Worm (Caenorhabditis elegans): ENCODE data around the gene C07G3.8.

ce11 chrV:3454620-3455019 is 47.3 kb downstream of the C07G3.8 start:
- no peak for TF ChIP-seq daf-19 (GFP tag; conservative IDR thresholded peaks at IDR 0.05)
- no peak for TF ChIP-seq jun-1 (tag; optimal IDR thresholded peaks at IDR 0.05)
- TF ChIP-seq ama-1 (optimal IDR thresholded peaks at IDR 0.05): no peak
- peak; percentile 37; the same call in 1 of the 2 replicates for TF ChIP-seq set-16 (GFP tag; IDR thresholded peaks at IDR 0.05)
- TF ChIP-seq ceh-82 (tag; optimal IDR thresholded peaks at IDR 0.05): no peak
- TF ChIP-seq arid-1 (GFP tag; conservative IDR thresholded peaks at IDR 0.05): no peak
- no peak for TF ChIP-seq php-3 (GFP tag; IDR thresholded peaks at IDR 0.05)
- TF ChIP-seq ZK337.2 (GFP tag; IDR thresholded peaks at IDR 0.05): no peak
- TF ChIP-seq pha-4 (GFP tag; IDR thresholded peaks at IDR 0.05): no peak
- no peak for TF ChIP-seq pha-4 (tag; optimal IDR thresholded peaks at IDR 0.05)
- TF ChIP-seq Y5F2A.4 (GFP tag; optimal IDR thresholded peaks at IDR 0.05): no peak
- no peak for TF ChIP-seq dmd-8 (GFP tag; IDR thresholded peaks at IDR 0.05)
- TF ChIP-seq lim-7 (GFP tag; IDR thresholded peaks at IDR 0.05): no peak

All from whole organism, L4 larva.